Worm (Caenorhabditis elegans) whole organism, mixed stage, embryonic: ENCODE measurements around the gene spp-24.

Source experiments
- M03D4.4 ChIP-seq: sonication (generic microtip); optimal IDR thresholded peaks from 2 replicates; lab custom pipeline; 2017; ENCODE audit warnings: mild to moderate bottlenecking, missing genetic modification characterization, missing compliant biosample characterization
- ces-1 ChIP-seq: fragments of 150-350 bp; optimal IDR thresholded peaks from 2 replicates; lab custom pipeline; 2014; ENCODE audit warnings: missing biosample characterization, missing genetic modification reagents, missing genetic modification characterization
- elt-1 ChIP-seq: sonication (generic microtip); optimal IDR thresholded peaks from 2 replicates; lab custom pipeline; 2017; ENCODE audit warnings: missing genetic modification characterization, mild to moderate bottlenecking, missing compliant biosample characterization, antibody characterized with exemption, moderate library complexity, borderline replicate concordance; ENCODE audit not compliant: insufficient read depth
- elt-3 ChIP-seq: fragments of 150-350 bp; optimal IDR thresholded peaks from 2 replicates; lab custom pipeline; 2014; ENCODE audit warnings: missing biosample characterization, missing genetic modification characterization
- ham-2 ChIP-seq: fragments of 200-800 bp; sonication (Bioruptor generic); optimal IDR thresholded peaks from 2 replicates; lab custom pipeline; 2018; ENCODE audit warnings: mild to moderate bottlenecking, missing genetic modification characterization, missing compliant biosample characterization
- lin-13 ChIP-seq: fragments of 150-350 bp; optimal IDR thresholded peaks from 2 replicates; lab custom pipeline; 2014; ENCODE audit warnings: missing biosample characterization, missing genetic modification characterization
- lsy-2 ChIP-seq: fragments of 150-350 bp; optimal IDR thresholded peaks from 2 replicates; lab custom pipeline; 2014; ENCODE audit warnings: missing biosample characterization, missing genetic modification characterization
- nhr-237 ChIP-seq: fragments of 150-350 bp; optimal IDR thresholded peaks from 2 replicates; lab custom pipeline; 2014; ENCODE audit warnings: missing biosample characterization, missing genetic modification characterization
- pha-4 ChIP-seq: fragments of 150-350 bp; optimal IDR thresholded peaks from 2 replicates; lab custom pipeline; 2018; ENCODE audit warnings: missing biosample characterization, missing genetic modification reagents, missing genetic modification characterization
- snpc-4 ChIP-seq: fragments of 150-350 bp; optimal IDR thresholded peaks from 2 replicates; lab custom pipeline; 2014; ENCODE audit warnings: missing biosample characterization, missing genetic modification characterization
- tbx-8 ChIP-seq: fragments of 200-800 bp; sonication (Bioruptor generic); optimal IDR thresholded peaks from 2 replicates; lab custom pipeline; 2018; ENCODE audit warnings: mild to moderate bottlenecking, missing genetic modification characterization, moderate library complexity, missing compliant biosample characterization
- unc-39 ChIP-seq: fragments of 150-350 bp; optimal IDR thresholded peaks from 2 replicates; lab custom pipeline; 2014; ENCODE audit warnings: missing biosample characterization, missing genetic modification characterization
- unc-62 ChIP-seq: fragments of 150-350 bp; optimal IDR thresholded peaks from 2 replicates; lab custom pipeline; 2014; ENCODE audit warnings: missing biosample characterization, missing genetic modification reagents, missing genetic modification characterization
- ztf-11 ChIP-seq: fragments of 150-350 bp; optimal IDR thresholded peaks from 2 replicates; lab custom pipeline; 2014; ENCODE audit warnings: missing biosample characterization, missing genetic modification characterization

- no peak for TF ChIP-seq snpc-4 (tag; lab: Kevin White, UChicago)
- TF ChIP-seq ces-1 (GFP tag; lab: Kevin White, UChicago), result no peak
- no peak for TF ChIP-seq tbx-8 (GFP tag; lab: Kevin White, UChicago)
- TF ChIP-seq unc-39, result no peak
- TF ChIP-seq lsy-2 (tag; lab: Kevin White, UChicago), result no peak
- TF ChIP-seq elt-1, result no peak
- no peak for TF ChIP-seq ham-2 (GFP tag; lab: Kevin White, UChicago)
- TF ChIP-seq pha-4 (tag; lab: Kevin White, UChicago), result no peak
- TF ChIP-seq ztf-11 (tag; lab: Kevin White, UChicago), result no peak
- TF ChIP-seq elt-3 (tag; lab: Kevin White, UChicago), result no peak
- no peak for TF ChIP-seq unc-62 (GFP tag; lab: Kevin White, UChicago)
- TF ChIP-seq M03D4.4 (tag; lab: Kevin White, UChicago), result no peak
- no peak for TF ChIP-seq lin-13 (tag; lab: Kevin White, UChicago)
- no peak for TF ChIP-seq nhr-237 (tag; lab: Kevin White, UChicago)
These were observed 37.3 kb upstream of the spp-24 start for ce11 chrII:76662-77061.
